Fruit fly (Drosophila melanogaster) whole organism, pupa: ENCODE data around the gene CG43783.

Experiments
- CG10348 ChIP-seq: fragments of 200-800 bp; sonication (Bioruptor generic); IDR thresholded peaks from 2 replicates; pipeline ENCODE4 v1.3.6; 2022; ENCODE audit warnings: missing biosample characterization, missing genetic modification characterization
- CG12605 ChIP-seq: fragments of 200-800 bp; sonication (Bioruptor generic); IDR thresholded peaks from 2 replicates; pipeline ENCODE4 v1.3.6; 2022; ENCODE audit warnings: missing biosample characterization, missing genetic modification characterization
- CG13204 ChIP-seq: fragments of 200-800 bp; sonication (Bioruptor generic); optimal IDR thresholded peaks from 2 replicates; lab custom pipeline; 2018; ENCODE audit warnings: missing biosample characterization, mild to moderate bottlenecking, missing genetic modification characterization, moderate library complexity
- CG14655 ChIP-seq: fragments of 200-800 bp; sonication (Bioruptor generic); optimal IDR thresholded peaks from 3 replicates; lab custom pipeline; 2017; ENCODE audit warnings: mild to moderate bottlenecking, missing biosample characterization, missing genetic modification reagents, missing genetic modification characterization
- CG15710 ChIP-seq: fragments of 200-800 bp; sonication (Bioruptor generic); optimal IDR thresholded peaks from 2 replicates; lab custom pipeline; 2018; ENCODE audit warnings: missing biosample characterization, mild to moderate bottlenecking, missing genetic modification characterization, moderate library complexity
- CG17806 ChIP-seq: fragments of 200-800 bp; sonication (Bioruptor generic); optimal IDR thresholded peaks from 2 replicates; lab custom pipeline; 2018; ENCODE audit warnings: missing biosample characterization, mild to moderate bottlenecking, missing genetic modification characterization, moderate library complexity
- CG32121 ChIP-seq: fragments of 200-800 bp; sonication (Bioruptor generic); IDR thresholded peaks from 2 replicates; pipeline ENCODE4 v1.3.6; 2022; ENCODE audit warnings: missing biosample characterization, missing genetic modification characterization
- CG34367 ChIP-seq: fragments of 200-800 bp; sonication (Bioruptor generic); optimal IDR thresholded peaks from 2 replicates; lab custom pipeline; 2018; ENCODE audit warnings: missing biosample characterization, mild to moderate bottlenecking, missing genetic modification characterization
- CG4496 ChIP-seq: fragments of 200-800 bp; sonication (Bioruptor generic); IDR thresholded peaks from 3 replicates; pipeline ENCODE4 v1.3.6; 2022; ENCODE audit warnings: missing biosample characterization, missing genetic modification characterization
- CG8159 ChIP-seq: fragments of 200-800 bp; sonication (Bioruptor generic); optimal IDR thresholded peaks from 3 replicates; lab custom pipeline; 2018; ENCODE audit warnings: missing biosample characterization, mild to moderate bottlenecking, missing genetic modification characterization, moderate library complexity
- CG8301 ChIP-seq: fragments of 200-800 bp; sonication (Bioruptor generic); optimal IDR thresholded peaks from 2 replicates; lab custom pipeline; 2018; ENCODE audit warnings: missing biosample characterization, mild to moderate bottlenecking, missing genetic modification characterization
- CG9948 ChIP-seq: fragments of 200-800 bp; sonication (Bioruptor generic); optimal IDR thresholded peaks from 2 replicates; lab custom pipeline; 2018; ENCODE audit warnings: missing biosample characterization, mild to moderate bottlenecking, missing genetic modification characterization, moderate library complexity
- D1 ChIP-seq: fragments of 200-800 bp; sonication (Bioruptor generic); optimal IDR thresholded peaks from 2 replicates; lab custom pipeline; 2018; ENCODE audit warnings: missing biosample characterization, mild to moderate bottlenecking, missing genetic modification characterization, moderate library complexity
- EcR ChIP-seq: fragments of 200-800 bp; sonication (Bioruptor generic); optimal IDR thresholded peaks from 3 replicates; lab custom pipeline; 2019; ENCODE audit warnings: missing biosample characterization, missing genetic modification characterization, mild to moderate bottlenecking, moderate library complexity, missing genetic modification reagents
- Ets98B ChIP-seq: fragments of 200-800 bp; sonication (Bioruptor generic); IDR thresholded peaks from 2 replicates; pipeline ENCODE4 v1.3.6; 2022; ENCODE audit warnings: missing biosample characterization, missing genetic modification characterization
- Pif1A ChIP-seq: fragments of 200-800 bp; sonication (Bioruptor generic); optimal IDR thresholded peaks from 3 replicates; lab custom pipeline; 2016; ENCODE audit warnings: missing biosample characterization, missing genetic modification characterization
- Pif1B ChIP-seq: fragments of 200-800 bp; sonication (Bioruptor generic); optimal IDR thresholded peaks from 3 replicates; lab custom pipeline; 2016; ENCODE audit warnings: missing biosample characterization, missing genetic modification characterization
- Snoo ChIP-seq: fragments of 200-800 bp; sonication (Bioruptor generic); optimal IDR thresholded peaks from 3 replicates; lab custom pipeline; 2017; ENCODE audit warnings: missing biosample characterization, mild to moderate bottlenecking, missing genetic modification characterization, inconsistent platforms
- fd96Ca ChIP-seq: fragments of 200-800 bp; sonication (Bioruptor generic); IDR thresholded peaks from 3 replicates; pipeline ENCODE4 v1.3.6; 2022; ENCODE audit warnings: missing biosample characterization, missing genetic modification characterization
- gl ChIP-seq: fragments of 200-800 bp; sonication (Bioruptor generic); optimal IDR thresholded peaks from 2 replicates; lab custom pipeline; 2018; ENCODE audit warnings: missing biosample characterization, mild to moderate bottlenecking, missing genetic modification characterization
- rn ChIP-seq: fragments of 200-800 bp; sonication (Bioruptor generic); IDR thresholded peaks from 2 replicates; pipeline ENCODE4 v1.3.6; 2022; ENCODE audit warnings: missing biosample characterization, missing genetic modification characterization

Gene CG43783

DNA sequence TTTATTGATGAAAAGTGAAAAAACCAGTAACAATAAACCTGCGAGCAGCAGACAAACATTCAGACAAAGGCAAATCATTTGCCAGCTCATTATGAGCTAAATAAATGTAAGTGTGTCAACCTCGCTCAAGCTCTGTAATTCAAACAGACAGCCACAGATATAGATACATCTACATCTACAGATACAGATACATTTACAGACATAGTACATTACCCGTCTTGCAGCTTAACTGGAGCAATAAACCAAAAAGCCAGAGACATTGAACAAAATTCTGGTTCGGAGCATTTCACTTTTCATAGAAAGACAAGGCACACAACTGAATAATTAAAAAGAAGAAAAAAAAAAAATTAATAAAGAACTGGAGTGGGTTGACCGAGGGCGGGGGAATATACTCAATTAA is 34.4 kb downstream of the CG43783 start:
- TF ChIP-seq CG12605 (GFP tag; lab: Robert Waterston, UW) (no peak), CG10348 (no peak)

DNA sequence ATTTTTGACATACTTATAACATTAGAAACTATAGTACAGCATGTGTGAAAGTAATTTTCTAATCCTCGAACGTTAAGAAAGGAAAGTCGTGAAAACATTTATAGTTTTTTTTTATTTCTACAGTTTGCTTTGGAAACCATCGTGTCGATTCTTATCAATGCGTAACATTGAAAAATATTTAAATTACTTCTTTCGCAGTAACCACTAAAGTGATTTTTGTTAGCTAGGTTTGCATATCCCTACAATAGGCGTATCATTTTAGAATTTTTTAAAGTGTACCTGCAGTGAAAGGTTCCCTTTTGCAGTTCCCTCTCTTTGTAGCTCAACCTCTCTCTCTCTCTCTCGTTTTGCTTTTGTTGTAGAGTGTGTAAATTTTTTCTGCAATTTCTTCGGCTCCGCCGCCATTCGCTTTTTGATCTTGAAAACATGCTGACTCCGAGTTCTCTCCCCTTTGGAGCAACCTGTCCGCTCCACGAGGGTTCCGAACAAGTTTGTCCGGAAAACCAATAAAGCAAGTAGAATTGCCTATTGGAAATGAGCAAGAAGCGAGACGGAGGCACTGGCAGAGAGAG is 40.4 kb downstream of the CG43783 start:
- TF ChIP-seq CG14655 (GFP tag; lab: Kevin White, UChicago) (peak; percentile 82), CG10348 (no peak), D1 (tag; lab: Kevin White, UChicago) (peak; percentile 35), fd96Ca (GFP tag; lab: Robert Waterston, UW) (no peak), CG34367 (tag; lab: Kevin White, UChicago) (peak; percentile 10), CG8159 (tag; lab: Kevin White, UChicago) (peak; percentile 71), CG32121 (GFP tag; lab: Robert Waterston, UW) (no peak), CG12605 (GFP tag; lab: Robert Waterston, UW) (peak; percentile 53), CG4496 (GFP tag; lab: Robert Waterston, UW) (peak; percentile 42; the same call in 1 of the 3 replicates), CG9948 (tag; lab: Kevin White, UChicago) (peak; percentile 65), gl (no peak), Ets98B (GFP tag; lab: Robert Waterston, UW) (no peak), Snoo (tag; lab: Kevin White, UChicago) (peak; percentile 69), rn (GFP tag; lab: Robert Waterston, UW) (no peak), CG8301 (tag; lab: Kevin White, UChicago) (peak; percentile 61), CG13204 (peak; percentile 20), Pif1A (GFP tag; lab: Kevin White, UChicago) (peak; percentile 63), Pif1B (GFP tag; lab: Kevin White, UChicago) (peak; percentile 67), EcR (peak; percentile 65), CG17806 (tag; lab: Kevin White, UChicago) (peak; percentile 58), CG15710 (tag; lab: Kevin White, UChicago) (peak; percentile 54)

DNA sequence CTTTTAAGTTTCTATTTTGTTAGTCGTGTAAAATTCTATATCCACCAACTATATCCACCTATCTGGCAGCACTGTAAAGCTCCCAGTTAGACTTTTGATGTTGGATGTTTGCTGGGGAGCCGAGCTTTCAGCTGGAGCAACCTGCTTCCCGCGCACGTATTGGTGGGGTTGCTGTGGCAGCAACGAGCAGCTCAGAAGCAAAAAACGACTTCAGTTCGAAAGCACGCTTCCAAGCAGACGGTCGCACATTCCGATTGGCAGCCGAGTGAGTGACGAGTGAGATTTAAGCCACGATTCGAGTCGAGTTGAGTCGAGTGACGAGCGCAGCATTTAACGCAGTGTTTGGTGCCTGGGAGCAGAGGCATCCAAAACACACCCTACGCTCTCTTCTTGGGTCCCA is 41.7 kb downstream of the CG43783 start, which contains the start of the genes Tsp66E and mfr:
Gene Tsp66E, plus strand, starts transcription at position 168 of the 400 bp plus-strand sequence.
Gene mfr, minus strand, starts transcription at position 340 of the 400 bp plus-strand sequence.
- TF ChIP-seq CG14655 (GFP tag; lab: Kevin White, UChicago) (no peak), CG10348 (no peak), CG32121 (GFP tag; lab: Robert Waterston, UW) (no peak), CG8301 (tag; lab: Kevin White, UChicago) (no peak), fd96Ca (GFP tag; lab: Robert Waterston, UW) (no peak; the same call in 2 of the 3 replicates), Pif1B (GFP tag; lab: Kevin White, UChicago) (peak; percentile 21), CG15710 (tag; lab: Kevin White, UChicago) (no peak), CG4496 (GFP tag; lab: Robert Waterston, UW) (peak; percentile 63; the same call in 2 of the 3 replicates), CG34367 (tag; lab: Kevin White, UChicago) (no peak), rn (GFP tag; lab: Robert Waterston, UW) (no peak), CG12605 (GFP tag; lab: Robert Waterston, UW) (peak; percentile 48; the same call in 1 of the 2 replicates), Ets98B (GFP tag; lab: Robert Waterston, UW) (peak; percentile 65; the same call in 1 of the 2 replicates), gl (peak; percentile 9), CG13204 (peak; percentile 47), EcR (no peak), CG9948 (tag; lab: Kevin White, UChicago) (no peak), CG8159 (tag; lab: Kevin White, UChicago) (no peak)
- TF ChIP-seq, all 21 proteins: peak for 6

- TF ChIP-seq gl (no peak), rn (GFP tag; lab: Robert Waterston, UW) (no peak), CG8301 (tag; lab: Kevin White, UChicago) (no peak), CG14655 (GFP tag; lab: Kevin White, UChicago) (no peak), fd96Ca (GFP tag; lab: Robert Waterston, UW) (no peak), CG13204 (no peak), CG17806 (tag; lab: Kevin White, UChicago) (no peak), CG34367 (tag; lab: Kevin White, UChicago) (no peak), Pif1A (GFP tag; lab: Kevin White, UChicago) (no peak), CG32121 (GFP tag; lab: Robert Waterston, UW) (no peak), CG15710 (tag; lab: Kevin White, UChicago) (no peak), Pif1B (GFP tag; lab: Kevin White, UChicago) (no peak), EcR (no peak), CG12605 (GFP tag; lab: Robert Waterston, UW) (no peak), D1 (tag; lab: Kevin White, UChicago) (no peak), CG9948 (tag; lab: Kevin White, UChicago) (no peak), CG8159 (tag; lab: Kevin White, UChicago) (no peak), CG10348 (no peak), CG4496 (GFP tag; lab: Robert Waterston, UW) (no peak)
Observed at dm6 chr3L:8905100-8905499, 49.0 kb downstream of the CG43783 start, which contains the start of gene TrpA1. TSS of gene TrpA1 (minus strand) at chr3L:8905200.

dm6 chr3L:8891167-8891618 is 62.9 kb downstream of the CG43783 start, which contains the start of gene Mcm7:
TSS of gene Mcm7 (plus strand) at chr3L:8891596.
- no peak for TF ChIP-seq D1 (tag; lab: Kevin White, UChicago)
- TF ChIP-seq CG32121 (GFP tag; lab: Robert Waterston, UW) = no peak
- no peak for TF ChIP-seq CG8301 (tag; lab: Kevin White, UChicago)
- TF ChIP-seq Pif1B (GFP tag; lab: Kevin White, UChicago) = no peak
- TF ChIP-seq Pif1A (GFP tag; lab: Kevin White, UChicago) = no peak
- no peak for TF ChIP-seq gl
- no peak for TF ChIP-seq CG17806 (tag; lab: Kevin White, UChicago)
- TF ChIP-seq CG13204 = no peak
- no peak for TF ChIP-seq EcR
- TF ChIP-seq fd96Ca (GFP tag; lab: Robert Waterston, UW) = no peak
- TF ChIP-seq CG4496 (GFP tag; lab: Robert Waterston, UW) = no peak
- no peak for TF ChIP-seq CG15710 (tag; lab: Kevin White, UChicago)
- no peak for TF ChIP-seq CG9948 (tag; lab: Kevin White, UChicago)
- TF ChIP-seq CG8159 (tag; lab: Kevin White, UChicago) = no peak
- no peak for TF ChIP-seq CG10348
